Worm (Caenorhabditis elegans) whole organism, young adult: ENCODE data around the gene C05E7.3.

Experiments
- die-1 ChIP-seq: sonication (generic microtip); optimal IDR thresholded peaks from 2 replicates; lab custom pipeline; 2016; ENCODE audit warnings: missing genotype, mild to moderate bottlenecking, missing genetic modification characterization, missing compliant biosample characterization
- mxl-1 ChIP-seq: sonication (generic microtip); optimal IDR thresholded peaks from 2 replicates; lab custom pipeline; 2016; ENCODE audit warnings: missing genetic modification characterization, missing compliant biosample characterization
- nhr-120 ChIP-seq: fragments of 200-800 bp; sonication (Bioruptor generic); IDR thresholded peaks from 2 replicates; pipeline ENCODE4 v1.3.6; 2022; ENCODE audit warnings: missing genetic modification characterization, missing compliant biosample characterization
- rcor-1 ChIP-seq: fragments of 200-800 bp; sonication (Bioruptor generic); IDR thresholded peaks from 2 replicates; pipeline ENCODE4 v1.3.6; 2022; ENCODE audit warnings: missing genetic modification reagents, missing genetic modification characterization, missing compliant biosample characterization
- tbp1 ChIP-seq: fragments of 200-800 bp; sonication (Bioruptor generic); optimal IDR thresholded peaks from 2 replicates; lab custom pipeline; 2018; ENCODE audit warnings: mild to moderate bottlenecking, missing genetic modification characterization, missing compliant biosample characterization
- ztf-6 ChIP-seq: fragments of 200-800 bp; sonication (Bioruptor generic); IDR thresholded peaks from 2 replicates; pipeline ENCODE4 v1.3.6; 2022; ENCODE audit warnings: missing genetic modification reagents, missing genetic modification characterization, missing compliant biosample characterization

ce11 chrX:12912435-12912834 lies 34.0 kb downstream of the C05E7.3 start:
- TF ChIP-seq ztf-6 = no peak
- TF ChIP-seq rcor-1 = no peak
- TF ChIP-seq nhr-120 = no peak
- no peak for TF ChIP-seq tbp1
- no peak for TF ChIP-seq die-1 (tag; lab: Kevin White, UChicago)
- TF ChIP-seq mxl-1 (tag; lab: Kevin White, UChicago) = no peak
